Fruit fly (Drosophila melanogaster) Kc167 (cell line): ENCODE results near the gene Jon25Bi.

Experiments used
- Myc ChIP-seq: fragments of >200 bp; optimal IDR thresholded peaks from 2 replicates; lab custom pipeline; 2017; ENCODE audit warnings: missing external identifiers
- Sin3A ChIP-seq: fragments of >200 bp; optimal IDR thresholded peaks from 2 replicates; lab custom pipeline; 2018; ENCODE audit warnings: missing external identifiers
- h ChIP-seq: fragments of >200 bp; optimal IDR thresholded peaks from 3 replicates; lab custom pipeline; 2018; ENCODE audit warnings: missing external identifiers
- insv ChIP-seq: fragments of >200 bp; optimal IDR thresholded peaks from 3 replicates; lab custom pipeline; 2018; ENCODE audit warnings: missing external identifiers
- psq ChIP-seq: fragments of >200 bp; optimal IDR thresholded peaks from 2 replicates; lab custom pipeline; 2017; ENCODE audit warnings: missing external identifiers

- TF ChIP-seq Sin3A (lab: Kevin White, UChicago) (no peak), Myc (lab: Kevin White, UChicago) (no peak), psq (lab: Kevin White, UChicago) (no peak), insv (no peak), h (lab: Kevin White, UChicago) (no peak)
Observed at dm6 chr2L:4906546-4907250, 48.2 kb downstream of the Jon25Bi start, which contains the start of gene snsl.
